Worm (Caenorhabditis elegans) whole organism, midembryonic: ENCODE results near the gene sea-2.

Source experiments
- T22C8.4 ChIP-seq: fragments of 200-800 bp; sonication (Bioruptor generic); IDR thresholded peaks from 2 replicates; pipeline ENCODE4 v1.3.6; 2022; ENCODE audit warnings: missing genetic modification characterization, missing compliant biosample characterization
- cog-1 ChIP-seq: sonication (generic microtip); optimal IDR thresholded peaks from 2 replicates; lab custom pipeline; 2016; ENCODE audit warnings: missing genetic modification characterization, missing compliant biosample characterization
- flt-1 ChIP-seq: fragments of 200-800 bp; sonication (Bioruptor generic); IDR thresholded peaks from 2 replicates; pipeline ENCODE4 v1.3.6; 2022; ENCODE audit warnings: missing genetic modification characterization, missing compliant biosample characterization
- klf-2 ChIP-seq: fragments of 200-800 bp; sonication (Bioruptor generic); conservative IDR thresholded peaks from 2 replicates; pipeline ENCODE4 v1.3.6; 2022; ENCODE audit warnings: missing genetic modification reagents, missing genetic modification characterization, missing compliant biosample characterization
- ref-1 ChIP-seq: fragments of 200-800 bp; sonication (Bioruptor generic); conservative IDR thresholded peaks from 2 replicates; pipeline ENCODE4 v1.3.6; 2022; ENCODE audit warnings: missing genetic modification reagents, missing genetic modification characterization, missing compliant biosample characterization
- tab-1 ChIP-seq: fragments of 200-800 bp; sonication (Bioruptor generic); IDR thresholded peaks from 2 replicates; pipeline ENCODE4 v1.3.6; 2022; ENCODE audit warnings: missing genetic modification characterization, missing compliant biosample characterization
- ztf-23 ChIP-seq: fragments of 200-800 bp; sonication (Bioruptor generic); IDR thresholded peaks from 2 replicates; pipeline ENCODE4 v1.3.6; 2022; ENCODE audit warnings: missing genetic modification reagents, missing genetic modification characterization, missing compliant biosample characterization
- ztf-29 ChIP-seq: fragments of 200-800 bp; sonication (Bioruptor generic); IDR thresholded peaks from 2 replicates; pipeline ENCODE4 v1.3.6; 2022; ENCODE audit warnings: missing genetic modification reagents, missing genetic modification characterization, missing compliant biosample characterization

- TF ChIP-seq ztf-23 (no peak), ref-1 (GFP tag; lab: Robert Waterston, UW) (no peak), klf-2 (GFP tag; lab: Robert Waterston, UW) (no peak), T22C8.4 (GFP tag; lab: Robert Waterston, UW) (no peak), ztf-29 (GFP tag; lab: Robert Waterston, UW) (no peak), flt-1 (GFP tag; lab: Robert Waterston, UW) (no peak), cog-1 (tag; lab: Kevin White, UChicago) (no peak), tab-1 (GFP tag; lab: Robert Waterston, UW) (no peak)
Measured at ce11 chrII:3990706-3991105, 40.5 kb downstream of the sea-2 start.
